Fruit fly (Drosophila melanogaster): ENCODE results near the gene CG43120.

DNA sequence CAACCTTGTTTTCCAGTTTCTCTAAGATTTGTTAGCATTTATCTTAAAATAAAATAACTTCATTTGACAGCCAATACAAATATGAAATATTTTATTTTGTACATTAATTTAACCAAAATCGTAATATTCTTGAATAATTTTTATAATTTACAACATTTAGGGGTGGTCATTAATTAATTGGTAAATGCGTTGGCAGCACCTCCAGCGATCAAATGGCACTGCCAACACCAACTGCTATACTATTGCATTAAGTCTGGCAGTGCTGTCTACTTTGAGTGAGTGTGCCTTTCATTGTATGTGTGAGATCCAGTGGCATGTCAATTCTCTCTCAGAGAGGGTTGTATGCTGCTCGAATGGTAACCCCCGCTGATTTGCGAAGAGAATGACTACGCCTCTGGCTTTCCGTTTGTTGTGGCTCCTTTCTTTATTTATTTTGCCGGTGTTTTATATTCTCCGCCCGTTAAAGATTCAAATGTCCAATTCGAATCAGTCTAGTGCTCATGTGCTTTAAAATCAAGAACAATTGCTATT lies 28.5 kb downstream of the CG43120 start, which contains the start of gene CG3919:
- TF ChIP-seq usp (GFP tag; optimal IDR thresholded peaks at IDR 0.05): no peak
- TF ChIP-seq CG8478 (optimal IDR thresholded peaks at IDR 0.05): no peak
- no peak for TF ChIP-seq EcR (GFP tag; optimal IDR thresholded peaks at IDR 0.05)
- TF ChIP-seq psq (optimal IDR thresholded peaks at IDR 0.05): peak; percentile 34
